Fruit fly (Drosophila melanogaster) whole organism, embryonic: ENCODE results near the gene Syx5.

ENCODE experiments used
- Atf6 ChIP-seq: fragments of 200-800 bp; sonication (Bioruptor generic); IDR thresholded peaks from 2 replicates; pipeline ENCODE4 v1.3.6; 2022; ENCODE audit warnings: missing biosample characterization, missing genetic modification characterization
- CG10147 ChIP-seq: fragments of 200-800 bp; sonication (Bioruptor generic); optimal IDR thresholded peaks from 2 replicates; lab custom pipeline; 2019; ENCODE audit warnings: missing biosample characterization, mild to moderate bottlenecking, missing genetic modification characterization, moderate library complexity
- CG1024 ChIP-seq: fragments of 200-800 bp; sonication (Bioruptor generic); IDR thresholded peaks from 2 replicates; pipeline ENCODE4 v1.3.6; 2022; ENCODE audit warnings: missing biosample characterization, missing genetic modification characterization
- CG10543 ChIP-seq: fragments of 200-800 bp; sonication (Bioruptor generic); optimal IDR thresholded peaks from 3 replicates; lab custom pipeline; 2017; ENCODE audit warnings: missing biosample characterization, mild to moderate bottlenecking, missing genetic modification characterization, moderate library complexity
- CG12155 ChIP-seq: fragments of 200-800 bp; sonication (Bioruptor generic); optimal IDR thresholded peaks from 3 replicates; lab custom pipeline; 2016; ENCODE audit warnings: missing biosample characterization, missing genetic modification characterization
- CG12659 ChIP-seq: fragments of 200-800 bp; sonication (Bioruptor generic); optimal IDR thresholded peaks from 3 replicates; lab custom pipeline; 2017; ENCODE audit warnings: mild to moderate bottlenecking, missing biosample characterization, missing genetic modification reagents, missing genetic modification characterization
- CG13287 ChIP-seq: fragments of 200-800 bp; sonication (Bioruptor generic); IDR thresholded peaks from 2 replicates; pipeline ENCODE4 v1.3.6; 2022; ENCODE audit warnings: missing biosample characterization, missing genetic modification characterization; ENCODE audit not compliant: partially characterized antibody
- CG13296 ChIP-seq: fragments of 200-800 bp; sonication (Bioruptor generic); optimal IDR thresholded peaks from 3 replicates; lab custom pipeline; 2018; ENCODE audit warnings: missing biosample characterization, mild to moderate bottlenecking, missing genetic modification characterization
- CG13624 ChIP-seq: fragments of 200-800 bp; sonication (Bioruptor generic); optimal IDR thresholded peaks from 2 replicates; lab custom pipeline; 2016; ENCODE audit warnings: missing biosample characterization, missing genetic modification characterization
- CG15269 ChIP-seq: fragments of 200-800 bp; sonication (Bioruptor generic); optimal IDR thresholded peaks from 2 replicates; lab custom pipeline; 2018; ENCODE audit warnings: missing biosample characterization, mild to moderate bottlenecking, missing genetic modification characterization, moderate library complexity
- CG16779 ChIP-seq: fragments of 200-800 bp; sonication (Bioruptor generic); IDR thresholded peaks from 2 replicates; pipeline ENCODE4 v1.3.6; 2022; ENCODE audit warnings: missing biosample characterization, missing genetic modification characterization
- CG17186 ChIP-seq: fragments of 200-800 bp; sonication (Bioruptor generic); optimal IDR thresholded peaks from 3 replicates; lab custom pipeline; 2017; ENCODE audit warnings: missing biosample characterization, missing genetic modification reagents, missing genetic modification characterization
- CG1792 ChIP-seq: fragments of 200-800 bp; sonication (Bioruptor generic); optimal IDR thresholded peaks from 2 replicates; lab custom pipeline; 2016; ENCODE audit warnings: missing biosample characterization, missing genetic modification characterization
- CG18262 ChIP-seq: fragments of 200-800 bp; optimal IDR thresholded peaks from 3 replicates; lab custom pipeline; 2019; ENCODE audit warnings: missing biosample characterization, mild to moderate bottlenecking, missing genetic modification characterization, moderate library complexity
- CG30403 ChIP-seq: fragments of 200-800 bp; sonication (Bioruptor generic); optimal IDR thresholded peaks from 3 replicates; lab custom pipeline; 2016; ENCODE audit warnings: missing biosample characterization, missing genetic modification characterization
- CG4282 ChIP-seq: fragments of 200-800 bp; sonication (Bioruptor generic); optimal IDR thresholded peaks from 2 replicates; lab custom pipeline; 2016; ENCODE audit warnings: missing biosample characterization, missing genetic modification characterization
- CG4328 ChIP-seq: fragments of 200-800 bp; sonication (Bioruptor generic); optimal IDR thresholded peaks from 3 replicates; lab custom pipeline; 2017; ENCODE audit warnings: missing biosample characterization, missing genetic modification reagents, missing genetic modification characterization
- CG4730 ChIP-seq: fragments of 200-800 bp; sonication (Bioruptor generic); IDR thresholded peaks from 2 replicates; pipeline ENCODE4 v1.3.6; 2022; ENCODE audit warnings: missing biosample characterization, missing genetic modification characterization
- CG6175 ChIP-seq: fragments of 200-800 bp; sonication (Bioruptor generic); IDR thresholded peaks from 3 replicates; pipeline ENCODE4 v1.3.6; 2022; ENCODE audit warnings: missing biosample characterization, missing genetic modification characterization
- CG7357 ChIP-seq: fragments of 200-800 bp; sonication (Bioruptor generic); IDR thresholded peaks from 3 replicates; pipeline ENCODE4 v1.3.6; 2022; ENCODE audit warnings: missing biosample characterization, missing genetic modification characterization
- CG8359 ChIP-seq: fragments of 200-800 bp; sonication (Bioruptor generic); optimal IDR thresholded peaks from 2 replicates; lab custom pipeline; 2017; ENCODE audit warnings: missing biosample characterization, mild to moderate bottlenecking, missing genetic modification characterization, borderline replicate concordance
- CG9609 ChIP-seq: fragments of 200-800 bp; sonication (Bioruptor generic); optimal IDR thresholded peaks from 3 replicates; lab custom pipeline; 2016; ENCODE audit warnings: missing biosample characterization, missing genetic modification characterization
- Chrac-16 ChIP-seq: fragments of 200-800 bp; sonication (Bioruptor generic); optimal IDR thresholded peaks from 3 replicates; lab custom pipeline; 2016; ENCODE audit warnings: missing biosample characterization, missing genetic modification characterization
- Dfd ChIP-seq, 2 experiments: fragments of >200 bp; optimal IDR thresholded peaks; 2 replicates each; lab custom pipeline; 2017; ENCODE audit warnings: missing biosample characterization in 2 of 2, missing genetic modification characterization in 2 of 2
- Hr39 ChIP-seq: fragments of >200 bp; optimal IDR thresholded peaks from 2 replicates; lab custom pipeline; 2017
- MBD-R2 ChIP-seq: fragments of 200-800 bp; sonication (Bioruptor generic); IDR thresholded peaks from 2 replicates; pipeline ENCODE4 v1.3.6; 2022; ENCODE audit warnings: missing biosample characterization, missing genetic modification characterization
- Max ChIP-seq: fragments of 200-800 bp; sonication (Bioruptor generic); optimal IDR thresholded peaks from 2 replicates; lab custom pipeline; 2016; ENCODE audit warnings: missing biosample characterization, mild to moderate bottlenecking, missing genetic modification characterization
- Nf-YB ChIP-seq: fragments of 200-800 bp; sonication (Bioruptor generic); optimal IDR thresholded peaks from 3 replicates; lab custom pipeline; 2019; ENCODE audit warnings: missing biosample characterization, mild to moderate bottlenecking, missing genetic modification characterization, moderate library complexity
- YL-1 ChIP-seq: fragments of 200-800 bp; sonication (Bioruptor generic); optimal IDR thresholded peaks from 3 replicates; lab custom pipeline; 2017; ENCODE audit warnings: missing biosample characterization, mild to moderate bottlenecking, missing genetic modification characterization
- ato ChIP-seq: fragments of 200-800 bp; sonication (Bioruptor generic); IDR thresholded peaks from 2 replicates; pipeline ENCODE4 v1.3.6; 2022; ENCODE audit warnings: missing biosample characterization, missing genetic modification characterization; ENCODE audit not compliant: partially characterized antibody
- az2 ChIP-seq: fragments of 200-800 bp; sonication (Bioruptor generic); optimal IDR thresholded peaks from 3 replicates; lab custom pipeline; 2016; ENCODE audit warnings: missing biosample characterization, missing genetic modification characterization
- bsh ChIP-seq, 2 experiments: fragments of 200-800 bp; sonication (Bioruptor generic); optimal IDR thresholded peaks; 2 replicates each; lab custom pipeline; 2017 to 2018; ENCODE audit warnings: mild to moderate bottlenecking in 2 of 2, missing biosample characterization in 2 of 2, missing genetic modification characterization in 2 of 2, moderate library complexity in 1 of 2
- btn ChIP-seq: fragments of 200-800 bp; sonication (Bioruptor generic); optimal IDR thresholded peaks from 2 replicates; lab custom pipeline; 2016; ENCODE audit warnings: missing biosample characterization, missing genetic modification characterization
- dmrt99B ChIP-seq: fragments of 200-800 bp; sonication (Bioruptor generic); optimal IDR thresholded peaks from 2 replicates; lab custom pipeline; 2018; ENCODE audit warnings: missing biosample characterization, mild to moderate bottlenecking, missing genetic modification characterization, moderate library complexity
- ewg ChIP-seq: fragments of 200-800 bp; sonication (Bioruptor generic); optimal IDR thresholded peaks from 3 replicates; lab custom pipeline; 2017; ENCODE audit warnings: mild to moderate bottlenecking, missing biosample characterization, missing genetic modification reagents, missing genetic modification characterization
- grau ChIP-seq: fragments of 200-800 bp; optimal IDR thresholded peaks from 3 replicates; lab custom pipeline; 2019; ENCODE audit warnings: missing biosample characterization, mild to moderate bottlenecking, missing genetic modification characterization, moderate library complexity
- hth ChIP-seq: fragments of >200 bp; optimal IDR thresholded peaks from 2 replicates; lab custom pipeline; 2017; ENCODE audit warnings: inconsistent platforms
- onecut ChIP-seq: fragments of 200-800 bp; sonication (Bioruptor generic); IDR thresholded peaks from 2 replicates; pipeline ENCODE4 v1.3.6; 2022; ENCODE audit warnings: missing biosample characterization, missing genetic modification characterization
- org-1 ChIP-seq: fragments of 200-800 bp; sonication (Bioruptor generic); optimal IDR thresholded peaks from 2 replicates; lab custom pipeline; 2017; ENCODE audit warnings: missing biosample characterization, missing genetic modification characterization
- pfk ChIP-seq: fragments of 200-800 bp; sonication (Bioruptor generic); optimal IDR thresholded peaks from 2 replicates; lab custom pipeline; 2018; ENCODE audit warnings: missing biosample characterization, mild to moderate bottlenecking, missing genetic modification characterization, moderate library complexity
- pzg ChIP-seq: fragments of 200-800 bp; sonication (Bioruptor generic); optimal IDR thresholded peaks from 3 replicates; lab custom pipeline; 2018; ENCODE audit warnings: missing biosample characterization, mild to moderate bottlenecking, missing genetic modification characterization, moderate library complexity
- repo ChIP-seq: fragments of 200-800 bp; sonication (Bioruptor generic); optimal IDR thresholded peaks from 2 replicates; lab custom pipeline; 2016; ENCODE audit warnings: missing biosample characterization, missing genetic modification characterization
- row ChIP-seq: fragments of 200-800 bp; sonication (Bioruptor generic); IDR thresholded peaks from 3 replicates; pipeline ENCODE4 v1.3.6; 2022; ENCODE audit warnings: missing biosample characterization, missing genetic modification characterization
- schlank ChIP-seq: fragments of 200-800 bp; sonication (Bioruptor generic); optimal IDR thresholded peaks from 2 replicates; lab custom pipeline; 2018; ENCODE audit warnings: missing biosample characterization, mild to moderate bottlenecking, missing genetic modification characterization
- sug ChIP-seq: fragments of 200-800 bp; optimal IDR thresholded peaks from 2 replicates; lab custom pipeline; 2019; ENCODE audit warnings: missing biosample characterization, mild to moderate bottlenecking, missing genetic modification characterization, moderate library complexity
- toy ChIP-seq: fragments of 200-800 bp; sonication (Bioruptor generic); IDR thresholded peaks from 2 replicates; pipeline ENCODE4 v1.3.6; 2022; ENCODE audit warnings: missing biosample characterization, missing genetic modification characterization
- usp ChIP-seq: fragments of >200 bp; optimal IDR thresholded peaks from 2 replicates; lab custom pipeline; 2017; ENCODE audit warnings: missing biosample characterization, missing genetic modification characterization
- vvl ChIP-seq: fragments of 200-800 bp; sonication (Bioruptor generic); IDR thresholded peaks from 2 replicates; pipeline ENCODE4 v1.3.6; 2022; ENCODE audit warnings: missing biosample characterization, missing genetic modification characterization
- yki ChIP-seq: fragments of >200 bp; optimal IDR thresholded peaks from 3 replicates; lab custom pipeline; 2018
- zfh2 ChIP-seq: fragments of 200-800 bp; sonication (Bioruptor generic); optimal IDR thresholded peaks from 2 replicates; lab custom pipeline; 2016; ENCODE audit warnings: missing biosample characterization, missing genetic modification characterization

Gene Syx5

dm6 chr2L:16350742-16351568 lies 43.8 kb downstream of the Syx5 start (continued):
- TF ChIP-seq CG13287 (peak; percentile 28), Hr39 (lab: Kevin White, UChicago) (no peak), grau (tag; lab: Kevin White, UChicago) (peak; percentile 99), onecut (GFP tag; lab: Robert Waterston, UW) (peak; percentile 98), CG17186 (GFP tag; lab: Kevin White, UChicago) (peak; percentile 93), CG10543 (GFP tag; lab: Kevin White, UChicago) (peak; percentile 99), CG8359 (GFP tag; lab: Kevin White, UChicago) (peak; percentile 94), CG12659 (GFP tag; lab: Kevin White, UChicago) (peak; percentile 100), CG10147 (GFP tag; lab: Kevin White, UChicago) (peak; percentile 99), ato (GFP tag; lab: Robert Waterston, UW) (no peak), schlank (tag; lab: Kevin White, UChicago) (peak; percentile 98), Chrac-16 (GFP tag; lab: Kevin White, UChicago) (peak; percentile 99), repo (GFP tag; lab: Kevin White, UChicago) (peak; percentile 96), CG4730 (peak; percentile 98), CG1792 (peak; percentile 96), vvl (peak; percentile 100), CG15269 (tag; lab: Kevin White, UChicago) (peak; percentile 99), CG16779 (peak; percentile 98), pfk (peak; percentile 55), bsh (GFP tag; optimal IDR thresholded peaks at IDR 0.05; lab: Kevin White, UChicago) (peak; percentile 97 to 99), CG7357 (GFP tag; lab: Robert Waterston, UW) (peak; percentile 96), btn (GFP tag; lab: Kevin White, UChicago) (peak; percentile 97), zfh2 (GFP tag; lab: Kevin White, UChicago) (peak; percentile 96), dmrt99B (tag; lab: Kevin White, UChicago) (peak; percentile 100), Nf-YB (GFP tag; lab: Kevin White, UChicago) (peak; percentile 91), CG1024 (GFP tag; lab: Robert Waterston, UW) (peak; percentile 97), CG12155 (GFP tag; lab: Kevin White, UChicago) (peak; percentile 97), usp (GFP tag; lab: Kevin White, UChicago) (no peak), MBD-R2 (GFP tag; lab: Robert Waterston, UW) (peak; percentile 99), Atf6 (GFP tag; lab: Robert Waterston, UW) (peak; percentile 99), ewg (peak; percentile 97), sug (tag; lab: Kevin White, UChicago) (peak; percentile 98), CG30403 (peak; percentile 99), YL-1 (peak; percentile 97), CG6175 (GFP tag; lab: Robert Waterston, UW) (peak; percentile 98), CG18262 (tag; lab: Kevin White, UChicago) (peak; percentile 99), az2 (peak; percentile 99), toy (GFP tag; lab: Robert Waterston, UW) (peak; percentile 97), pzg (GFP tag; lab: Kevin White, UChicago) (peak; percentile 25), CG4282 (peak; percentile 77), Max (peak; percentile 99), Dfd (GFP tag; optimal IDR thresholded peaks at IDR 0.05; lab: Kevin White, UChicago) (peak in 1 of 2 experiments; percentile 75), org-1 (GFP tag; lab: Kevin White, UChicago) (peak; percentile 99), CG9609 (peak; percentile 97), CG4328 (GFP tag; lab: Kevin White, UChicago) (peak; percentile 98), CG13296 (peak; percentile 99), CG13624 (GFP tag; lab: Kevin White, UChicago) (peak; percentile 99), hth (lab: Kevin White, UChicago) (no peak), yki (peak; percentile 66), row (GFP tag; lab: Robert Waterston, UW) (peak; percentile 100)
